Worm (Caenorhabditis elegans) whole organism, young adult: ENCODE results near the gene K04C2.7.

Source experiments
- C17E4.6 ChIP-seq: fragments of 200-800 bp; sonication (Bioruptor generic); IDR thresholded peaks from 2 replicates; pipeline ENCODE4 v1.3.6; 2022; ENCODE audit warnings: missing genetic modification reagents, missing genetic modification characterization, missing compliant biosample characterization
- ama-1 ChIP-seq, 3 experiments: fragments of 150-350 bp in 1 of 3; sonication (generic microtip) in 2 of 3; optimal IDR thresholded peaks; 2 replicates each; lab custom pipeline; 2014 to 2018; ENCODE audit warnings: missing biosample characterization in 2 of 3, missing genetic modification characterization in 2 of 3, missing genetic modification reagents in 2 of 3
- hlh-26 ChIP-seq: fragments of 200-800 bp; sonication (Bioruptor generic); conservative IDR thresholded peaks from 2 replicates; pipeline ENCODE4 v1.3.6; 2022; ENCODE audit warnings: missing genetic modification reagents, missing genetic modification characterization, missing compliant biosample characterization
- hmg-20 ChIP-seq: fragments of 200-800 bp; sonication (Bioruptor generic); IDR thresholded peaks from 2 replicates; pipeline ENCODE4 v1.3.6; 2022; ENCODE audit warnings: missing genetic modification reagents, missing genetic modification characterization, missing compliant biosample characterization
- nfya-1 ChIP-seq: sonication (generic microtip); optimal IDR thresholded peaks from 2 replicates; lab custom pipeline; 2017; ENCODE audit warnings: antibody characterized with exemption, missing compliant biosample characterization, missing genetic modification characterization, borderline replicate concordance; ENCODE audit not compliant: insufficient read depth
- snpc-3.4 ChIP-seq: sonication (generic microtip); optimal IDR thresholded peaks from 2 replicates; lab custom pipeline; 2017; ENCODE audit warnings: missing genetic modification characterization, mild to moderate bottlenecking, missing compliant biosample characterization, antibody characterized with exemption, moderate library complexity, missing genotype, missing genetic modification reagents
- snpc-4 ChIP-seq, 5 experiments: fragments of 150-350 bp in 1 of 5; sonication (generic microtip) in 4 of 5; optimal IDR thresholded peaks; 2 replicates each; lab custom pipeline; 2014 to 2018; ENCODE audit warnings: missing genetic modification characterization in 5 of 5, missing biosample characterization in 3 of 5, antibody characterized with exemption in 2 of 5, mild to moderate bottlenecking in 2 of 5, missing compliant biosample characterization in 2 of 5, missing genotype in 2 of 5, moderate library complexity in 2 of 5, missing genetic modification reagents in 1 of 5
- unc-130 ChIP-seq: sonication (generic microtip); optimal IDR thresholded peaks from 2 replicates; lab custom pipeline; 2016; ENCODE audit warnings: missing genetic modification reagents, missing genetic modification characterization, missing compliant biosample characterization
- zfh-2 ChIP-seq: fragments of 200-800 bp; sonication (Bioruptor generic); conservative IDR thresholded peaks from 2 replicates; pipeline ENCODE4 v1.3.6; 2022; ENCODE audit warnings: missing genetic modification reagents, missing genetic modification characterization, missing compliant biosample characterization

ce11 chrIII:6837320-6837719, 43.6 kb upstream of the K04C2.7 start:
- TF ChIP-seq snpc-3.4 (tag; lab: Kevin White, UChicago): no peak
- no peak for TF ChIP-seq unc-130 (GFP tag; lab: Kevin White, UChicago)
- TF ChIP-seq ama-1 (optimal IDR thresholded peaks at IDR 0.05; lab: Kevin White, UChicago): no peak
- TF ChIP-seq ama-1 (GFP tag; optimal IDR thresholded peaks at IDR 0.05; lab: Kevin White, UChicago): no peak
- TF ChIP-seq hlh-26 (GFP tag; lab: Robert Waterston, UW): no peak
- no peak for TF ChIP-seq zfh-2 (GFP tag; lab: Robert Waterston, UW)
- no peak for TF ChIP-seq snpc-4 (GFP tag; optimal IDR thresholded peaks at IDR 0.05; lab: Kevin White, UChicago)
- TF ChIP-seq snpc-4 (tag; optimal IDR thresholded peaks at IDR 0.05; lab: Kevin White, UChicago): no peak
- TF ChIP-seq nfya-1 (tag; lab: Kevin White, UChicago): no peak
- TF ChIP-seq hmg-20 (GFP tag; lab: Robert Waterston, UW): no peak
- TF ChIP-seq C17E4.6 (GFP tag; lab: Robert Waterston, UW): no peak
